Worm (Caenorhabditis elegans) whole organism, midembryonic: ENCODE measurements around the gene ocr-2.

Experiments used
- T22C8.4 ChIP-seq: fragments of 200-800 bp; sonication (Bioruptor generic); IDR thresholded peaks from 2 replicates; pipeline ENCODE4 v1.3.6; 2022; ENCODE audit warnings: missing genetic modification characterization, missing compliant biosample characterization
- cog-1 ChIP-seq: sonication (generic microtip); optimal IDR thresholded peaks from 2 replicates; lab custom pipeline; 2016; ENCODE audit warnings: missing genetic modification characterization, missing compliant biosample characterization
- flt-1 ChIP-seq: fragments of 200-800 bp; sonication (Bioruptor generic); IDR thresholded peaks from 2 replicates; pipeline ENCODE4 v1.3.6; 2022; ENCODE audit warnings: missing genetic modification characterization, missing compliant biosample characterization
- klf-2 ChIP-seq: fragments of 200-800 bp; sonication (Bioruptor generic); conservative IDR thresholded peaks from 2 replicates; pipeline ENCODE4 v1.3.6; 2022; ENCODE audit warnings: missing genetic modification reagents, missing genetic modification characterization, missing compliant biosample characterization
- med-1 ChIP-seq: sonication (generic microtip); optimal IDR thresholded peaks from 2 replicates; lab custom pipeline; 2017; ENCODE audit warnings: missing genetic modification characterization, mild to moderate bottlenecking, missing compliant biosample characterization, antibody characterized with exemption, missing genetic modification reagents; ENCODE audit not compliant: insufficient read depth
- ref-1 ChIP-seq: fragments of 200-800 bp; sonication (Bioruptor generic); conservative IDR thresholded peaks from 2 replicates; pipeline ENCODE4 v1.3.6; 2022; ENCODE audit warnings: missing genetic modification reagents, missing genetic modification characterization, missing compliant biosample characterization
- tab-1 ChIP-seq: fragments of 200-800 bp; sonication (Bioruptor generic); IDR thresholded peaks from 2 replicates; pipeline ENCODE4 v1.3.6; 2022; ENCODE audit warnings: missing genetic modification characterization, missing compliant biosample characterization
- ztf-23 ChIP-seq: fragments of 200-800 bp; sonication (Bioruptor generic); IDR thresholded peaks from 2 replicates; pipeline ENCODE4 v1.3.6; 2022; ENCODE audit warnings: missing genetic modification reagents, missing genetic modification characterization, missing compliant biosample characterization
- ztf-29 ChIP-seq: fragments of 200-800 bp; sonication (Bioruptor generic); IDR thresholded peaks from 2 replicates; pipeline ENCODE4 v1.3.6; 2022; ENCODE audit warnings: missing genetic modification reagents, missing genetic modification characterization, missing compliant biosample characterization

ocr-2 gene

DNA sequence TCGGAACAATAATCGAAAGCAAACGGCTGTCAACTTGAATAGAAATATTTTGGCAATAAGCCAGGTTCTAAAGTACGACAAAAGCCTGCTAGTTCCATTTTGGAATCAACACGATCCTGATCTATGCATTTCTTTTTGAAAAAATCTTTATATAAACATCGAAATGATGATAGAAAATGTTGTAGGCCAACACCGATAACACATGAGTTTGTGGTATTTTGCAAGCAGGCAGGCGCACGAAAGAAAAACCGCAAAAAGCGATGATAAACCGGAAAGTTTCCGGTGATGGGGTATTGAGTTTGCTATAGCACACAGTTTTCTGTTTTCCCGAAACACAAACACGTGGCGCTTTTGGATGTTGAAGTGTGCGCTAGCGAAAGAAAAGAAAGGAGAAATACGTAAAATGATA, 14.2 kb upstream of the ocr-2 start:
- TF ChIP-seq flt-1 (no peak), ztf-23 (GFP tag; lab: Robert Waterston, UW) (no peak), ztf-29 (GFP tag; lab: Robert Waterston, UW) (no peak), med-1 (no peak), tab-1 (GFP tag; lab: Robert Waterston, UW) (no peak), T22C8.4 (GFP tag; lab: Robert Waterston, UW) (no peak), klf-2 (no peak), ref-1 (GFP tag; lab: Robert Waterston, UW) (no peak)

DNA sequence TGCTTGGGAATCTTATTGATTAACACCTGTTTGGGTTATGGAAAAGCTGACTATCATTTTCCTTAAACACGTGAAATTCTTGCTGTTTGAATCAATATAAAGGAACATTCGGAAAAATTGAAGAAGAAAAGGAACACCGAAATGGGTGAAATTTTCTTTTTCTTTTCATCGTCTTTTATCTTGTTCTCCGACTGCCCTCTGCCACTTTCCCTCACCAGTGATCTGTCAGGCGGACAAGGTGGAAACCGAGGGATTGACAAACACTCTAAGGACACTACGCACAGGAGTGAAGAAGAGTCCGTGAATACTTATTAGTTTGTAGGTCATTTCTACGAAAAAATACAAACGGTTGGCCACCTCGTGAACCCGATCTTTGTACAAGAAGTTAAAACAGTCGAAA, 13.4 kb upstream of the ocr-2 start:
- TF ChIP-seq ztf-29 (GFP tag; lab: Robert Waterston, UW) (no peak), T22C8.4 (GFP tag; lab: Robert Waterston, UW) (no peak), klf-2 (no peak), ref-1 (GFP tag; lab: Robert Waterston, UW) (no peak), flt-1 (no peak), ztf-23 (GFP tag; lab: Robert Waterston, UW) (no peak), tab-1 (GFP tag; lab: Robert Waterston, UW) (no peak)

DNA sequence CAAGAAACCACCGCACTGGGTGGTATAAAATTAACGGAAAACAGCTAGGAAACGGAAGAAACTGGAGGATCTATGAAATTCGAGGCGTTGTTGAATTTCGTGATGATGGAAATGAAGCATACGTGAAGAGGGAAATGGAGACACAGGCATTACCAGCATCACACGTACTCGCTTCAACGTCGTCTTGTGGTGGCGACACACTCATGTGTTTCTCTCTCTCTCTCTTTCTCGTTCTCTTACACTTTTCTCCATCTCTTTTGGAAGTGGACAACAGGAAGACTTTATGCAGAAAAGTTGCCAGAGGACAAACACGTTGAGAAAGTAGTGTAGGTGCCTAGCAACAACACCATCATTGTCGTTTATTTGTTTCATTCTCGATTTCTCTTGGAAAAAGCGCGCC, 12.5 kb upstream of the ocr-2 start:
- TF ChIP-seq med-1 (no peak), ztf-29 (GFP tag; lab: Robert Waterston, UW) (no peak), klf-2 (no peak), flt-1 (no peak), ztf-23 (GFP tag; lab: Robert Waterston, UW) (no peak), ref-1 (GFP tag; lab: Robert Waterston, UW) (no peak), T22C8.4 (GFP tag; lab: Robert Waterston, UW) (no peak), tab-1 (GFP tag; lab: Robert Waterston, UW) (no peak), cog-1 (no peak)

DNA sequence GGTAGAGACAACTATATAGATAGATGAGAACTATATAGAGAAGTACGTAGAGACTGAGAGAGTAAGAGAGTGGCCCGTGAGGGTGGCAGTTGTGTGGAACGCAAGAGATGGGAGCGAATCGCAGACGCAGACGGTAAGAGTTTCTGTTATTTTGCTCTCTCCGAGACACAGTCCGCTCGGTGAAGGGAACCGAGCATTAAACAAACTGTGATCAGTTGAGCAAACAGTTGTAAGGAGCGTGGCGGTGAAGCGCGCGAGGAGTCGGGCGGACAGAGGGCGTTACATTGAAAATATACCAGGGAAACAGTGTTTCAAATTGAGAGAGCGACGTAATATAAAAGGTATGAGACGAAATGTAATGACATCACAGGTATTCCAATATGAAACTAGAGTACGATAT, 9.6 kb upstream of the ocr-2 start:
- no peak for TF ChIP-seq klf-2
- TF ChIP-seq T22C8.4 (GFP tag; lab: Robert Waterston, UW): no peak
- TF ChIP-seq ref-1 (GFP tag; lab: Robert Waterston, UW): no peak
- TF ChIP-seq cog-1: peak; percentile 66
- 0 out of 2 replicates have a peak, but pooled peaks have one; percentile 54 for TF ChIP-seq ztf-23 (GFP tag; lab: Robert Waterston, UW)
- TF ChIP-seq flt-1: 0 out of 2 replicates have a peak, but pooled peaks have one; percentile 28

DNA sequence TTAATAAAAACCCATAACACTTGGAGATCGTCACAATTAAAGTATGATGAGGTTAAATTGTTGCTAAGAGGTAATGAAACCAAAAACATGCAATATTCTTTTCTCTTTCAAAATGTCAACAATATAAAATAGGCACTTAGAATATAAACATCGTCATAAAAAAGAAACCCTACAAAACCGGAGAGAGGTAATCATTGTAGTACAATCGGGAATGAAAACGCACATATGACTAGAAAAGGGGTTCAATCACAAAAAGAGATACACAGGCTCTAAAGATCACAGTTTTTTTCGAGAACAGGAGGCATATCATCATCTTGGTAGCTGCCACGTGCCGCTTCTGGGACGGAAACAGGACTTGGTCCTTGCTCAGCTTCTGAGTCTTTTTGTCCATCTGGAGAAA, 6.6 kb upstream of the ocr-2 start:
- no peak for TF ChIP-seq med-1
- TF ChIP-seq ref-1 (GFP tag; lab: Robert Waterston, UW): no peak
- no peak for TF ChIP-seq T22C8.4 (GFP tag; lab: Robert Waterston, UW)
- no peak for TF ChIP-seq klf-2
- TF ChIP-seq ztf-23 (GFP tag; lab: Robert Waterston, UW): no peak
- no peak for TF ChIP-seq cog-1
- TF ChIP-seq flt-1: no peak
- TF ChIP-seq ztf-29 (GFP tag; lab: Robert Waterston, UW): no peak

DNA sequence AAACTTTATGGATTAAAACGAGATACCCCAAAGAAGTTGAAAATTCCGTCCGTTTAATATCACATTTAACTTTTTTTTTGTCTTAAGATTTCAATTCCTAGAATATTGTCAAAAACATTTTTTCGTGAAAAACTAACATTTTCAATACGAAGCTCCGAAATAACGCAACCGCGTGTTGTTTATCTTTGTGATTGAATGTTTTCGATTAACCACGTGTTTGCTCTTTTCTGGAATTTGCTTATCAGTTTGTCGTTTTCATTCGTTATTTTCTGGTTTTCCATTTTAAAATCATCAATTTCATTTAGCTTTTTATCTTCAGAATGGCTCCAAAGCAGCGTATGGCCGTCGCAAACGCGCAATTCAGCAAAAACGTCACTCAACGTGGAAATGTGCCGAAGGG, 5.5 kb upstream of the ocr-2 start, which contains the start of gene serp-1.2:
Gene serp-1.2, plus strand, starts transcription at position 318 of the 400 bp plus-strand sequence.
- no peak for TF ChIP-seq med-1
- TF ChIP-seq tab-1 (GFP tag; lab: Robert Waterston, UW): no peak
- TF ChIP-seq cog-1: no peak
- no peak for TF ChIP-seq T22C8.4 (GFP tag; lab: Robert Waterston, UW)
- TF ChIP-seq klf-2: no peak
- no peak for TF ChIP-seq ztf-29 (GFP tag; lab: Robert Waterston, UW)
- TF ChIP-seq flt-1: no peak
- TF ChIP-seq ref-1 (GFP tag; lab: Robert Waterston, UW): no peak
- no peak for TF ChIP-seq ztf-23 (GFP tag; lab: Robert Waterston, UW)

DNA sequence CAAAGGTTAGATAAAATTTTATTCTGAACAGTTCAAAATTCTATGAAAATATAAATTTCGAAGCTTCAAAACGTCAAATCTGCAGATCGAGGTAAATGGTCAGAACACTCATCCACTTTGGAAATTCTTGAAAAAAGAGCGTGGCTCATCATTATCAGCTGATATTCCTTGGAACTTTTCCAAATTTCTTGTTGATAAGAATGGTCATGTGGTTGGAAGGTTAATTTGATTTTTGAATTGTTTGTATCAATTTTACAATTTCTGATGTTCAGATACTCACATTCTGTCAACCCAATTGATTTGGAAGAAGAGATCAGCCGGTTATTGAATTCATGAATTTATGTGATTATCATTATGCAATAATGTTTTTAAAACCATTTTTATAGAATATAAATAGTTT, 3.2 kb upstream of the ocr-2 start:
- no peak for TF ChIP-seq med-1
- TF ChIP-seq tab-1 (GFP tag; lab: Robert Waterston, UW): no peak
- no peak for TF ChIP-seq flt-1
- TF ChIP-seq klf-2: no peak
- no peak for TF ChIP-seq ztf-29 (GFP tag; lab: Robert Waterston, UW)
- TF ChIP-seq ztf-23 (GFP tag; lab: Robert Waterston, UW): no peak
- TF ChIP-seq ref-1 (GFP tag; lab: Robert Waterston, UW): no peak

DNA sequence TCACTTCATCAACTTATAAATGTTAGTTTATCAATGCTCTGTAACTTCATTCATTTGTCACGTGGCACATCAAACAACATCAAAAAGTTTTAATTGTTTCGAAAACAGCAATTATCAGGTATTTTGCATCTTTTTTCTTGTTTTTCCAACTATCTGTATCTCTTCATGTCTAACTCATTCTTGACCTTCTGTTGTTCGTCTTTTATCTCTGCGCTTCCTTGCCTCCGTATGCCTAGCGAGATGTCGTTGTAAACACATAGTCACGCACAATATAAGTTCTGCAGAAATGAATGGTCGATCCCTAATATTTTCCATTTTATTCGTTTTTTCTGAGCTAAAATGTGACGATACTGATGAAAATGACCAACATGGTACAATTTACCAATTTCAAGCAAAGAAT, 2.1 kb upstream of the ocr-2 start, which contains the start of gene gpx-6:
Gene gpx-6, plus strand, starts transcription at position 257 of the 400 bp plus-strand sequence.
- TF ChIP-seq ref-1 (GFP tag; lab: Robert Waterston, UW) (no peak), tab-1 (GFP tag; lab: Robert Waterston, UW) (no peak), T22C8.4 (GFP tag; lab: Robert Waterston, UW) (no peak), flt-1 (no peak), ztf-23 (GFP tag; lab: Robert Waterston, UW) (no peak), med-1 (no peak), cog-1 (no peak), klf-2 (no peak)

DNA sequence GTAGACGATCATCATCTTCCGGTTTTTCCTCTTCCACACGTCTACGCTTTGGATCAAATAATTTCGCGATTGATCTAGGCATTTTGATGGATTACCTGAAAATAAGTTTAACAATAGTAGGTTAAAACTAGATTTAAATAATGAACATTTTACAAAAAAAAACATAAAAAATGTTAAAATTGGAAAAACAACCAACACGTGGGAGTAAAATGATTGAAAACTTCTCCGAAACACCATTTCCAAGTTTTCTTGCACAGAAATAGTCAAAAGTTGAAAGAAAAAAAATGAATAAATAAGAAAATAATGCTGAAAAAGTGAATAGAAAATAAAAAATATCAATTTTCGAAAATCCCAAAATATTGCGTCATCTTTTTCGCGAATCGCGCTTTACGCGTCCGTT, 8.1 kb downstream of the ocr-2 start, which contains the start of gene C07G1.7:
Gene C07G1.7, minus strand, starts transcription at position 101 of the 400 bp plus-strand sequence.
- TF ChIP-seq cog-1 (no peak), ztf-23 (GFP tag; lab: Robert Waterston, UW) (no peak), klf-2 (no peak), ref-1 (GFP tag; lab: Robert Waterston, UW) (no peak), med-1 (no peak), flt-1 (no peak), tab-1 (GFP tag; lab: Robert Waterston, UW) (no peak), ztf-29 (GFP tag; lab: Robert Waterston, UW) (no peak), T22C8.4 (GFP tag; lab: Robert Waterston, UW) (no peak)

DNA sequence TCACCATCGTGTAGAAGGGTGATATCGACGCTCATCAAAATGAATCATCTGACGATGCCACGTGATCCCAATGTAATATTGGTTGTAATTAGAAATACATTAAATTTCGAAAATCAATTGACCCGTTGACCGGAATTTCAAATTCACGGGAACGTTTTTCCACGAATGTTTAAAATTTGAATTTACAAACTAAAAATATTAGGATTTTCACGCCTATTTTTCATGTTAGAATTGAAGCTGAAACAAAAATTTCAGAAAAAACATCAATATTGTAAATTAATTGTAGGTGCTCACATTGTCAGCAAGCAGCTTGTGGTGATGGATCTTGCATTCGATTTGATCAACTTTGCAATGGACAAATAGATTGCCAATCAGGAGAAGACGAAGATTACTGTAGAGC, 9.6 kb downstream of the ocr-2 start, which contains the start of gene C07G1.6:
Gene C07G1.6, minus strand, starts transcription at position 101 of the 400 bp plus-strand sequence.
- TF ChIP-seq ztf-29 (GFP tag; lab: Robert Waterston, UW): no peak
- TF ChIP-seq flt-1: no peak
- no peak for TF ChIP-seq cog-1
- TF ChIP-seq ref-1 (GFP tag; lab: Robert Waterston, UW): no peak
- no peak for TF ChIP-seq tab-1 (GFP tag; lab: Robert Waterston, UW)
- no peak for TF ChIP-seq ztf-23 (GFP tag; lab: Robert Waterston, UW)
- no peak for TF ChIP-seq T22C8.4 (GFP tag; lab: Robert Waterston, UW)
- no peak for TF ChIP-seq klf-2
- no peak for TF ChIP-seq med-1
